Worm (Caenorhabditis elegans) whole organism, early embryonic: ENCODE data around the gene W04H10.1.

Experiments
- B0310.2 ChIP-seq: sonication (generic microtip); optimal IDR thresholded peaks from 2 replicates; lab custom pipeline; 2016; ENCODE audit warnings: mild to moderate bottlenecking, missing genetic modification characterization, missing compliant biosample characterization
- aly-1 ChIP-seq: sonication (generic microtip); optimal IDR thresholded peaks from 2 replicates; lab custom pipeline; 2016; ENCODE audit warnings: missing genetic modification characterization, missing compliant biosample characterization
- ama-1 ChIP-seq: fragments of 150-350 bp; optimal IDR thresholded peaks from 2 replicates; lab custom pipeline; 2014
- ceh-13 ChIP-seq: fragments of 200-800 bp; sonication (Bioruptor generic); optimal IDR thresholded peaks from 2 replicates; lab custom pipeline; 2018; ENCODE audit warnings: mild to moderate bottlenecking, missing genetic modification characterization, missing compliant biosample characterization
- ceh-36 ChIP-seq: sonication (generic microtip); optimal IDR thresholded peaks from 2 replicates; lab custom pipeline; 2016; ENCODE audit warnings: missing genetic modification characterization, inconsistent platforms, missing compliant biosample characterization
- flt-1 ChIP-seq: fragments of 200-800 bp; sonication (Bioruptor generic); IDR thresholded peaks from 2 replicates; pipeline ENCODE4 v1.3.6; 2022; ENCODE audit warnings: missing genetic modification characterization, missing compliant biosample characterization
- hmbx-1 ChIP-seq: sonication (generic microtip); optimal IDR thresholded peaks from 2 replicates; lab custom pipeline; 2016; ENCODE audit warnings: mild to moderate bottlenecking, missing genetic modification characterization, missing compliant biosample characterization
- pes-1 ChIP-seq: fragments of 200-800 bp; sonication (Bioruptor generic); IDR thresholded peaks from 2 replicates; pipeline ENCODE4 v1.3.6; 2022; ENCODE audit warnings: missing genetic modification reagents, missing genetic modification characterization, missing compliant biosample characterization
- sea-1 ChIP-seq: fragments of 200-800 bp; sonication (Bioruptor generic); conservative IDR thresholded peaks from 2 replicates; pipeline ENCODE4 v1.3.6; 2022; ENCODE audit warnings: missing genetic modification characterization, missing compliant biosample characterization
- tbx-37 ChIP-seq: fragments of 200-800 bp; sonication (Bioruptor generic); conservative IDR thresholded peaks from 2 replicates; pipeline ENCODE4 v1.3.6; 2022; ENCODE audit warnings: missing genetic modification reagents, missing genetic modification characterization, missing compliant biosample characterization

- TF ChIP-seq flt-1 (GFP tag; lab: Robert Waterston, UW) (no peak), ama-1 (lab: Kevin White, UChicago) (no peak), tbx-37 (GFP tag; lab: Robert Waterston, UW) (no peak), hmbx-1 (tag; lab: Kevin White, UChicago) (no peak), B0310.2 (tag; lab: Kevin White, UChicago) (no peak), aly-1 (no peak), pes-1 (GFP tag; lab: Robert Waterston, UW) (no peak), ceh-13 (no peak), sea-1 (GFP tag; lab: Robert Waterston, UW) (no peak), ceh-36 (no peak)
Measured at ce11 chrII:577632-578031, 31.2 kb upstream of the W04H10.1 start, which contains the start of gene W08F4.7.
